Worm (Caenorhabditis elegans) whole organism, mixed stage, embryonic: ENCODE data around the gene B0244.5.
A peak's percentile ranks its signal among the peaks of the same experiment; 100 is the strongest.

Source experiments
- M03D4.4 ChIP-seq: sonication (generic microtip); optimal IDR thresholded peaks from 2 replicates; lab custom pipeline; 2017; ENCODE audit warnings: mild to moderate bottlenecking, missing genetic modification characterization, missing compliant biosample characterization
- ceh-43 ChIP-seq: fragments of 200-800 bp; sonication (Bioruptor generic); optimal IDR thresholded peaks from 2 replicates; lab custom pipeline; 2018; ENCODE audit warnings: mild to moderate bottlenecking, missing genetic modification characterization, moderate library complexity, missing compliant biosample characterization
- drap-1 ChIP-seq: fragments of 200-800 bp; sonication (Bioruptor generic); optimal IDR thresholded peaks from 3 replicates; lab custom pipeline; 2018; ENCODE audit warnings: mild to moderate bottlenecking, missing genetic modification characterization, missing compliant biosample characterization
- lin-13 ChIP-seq: fragments of 150-350 bp; optimal IDR thresholded peaks from 2 replicates; lab custom pipeline; 2014; ENCODE audit warnings: missing biosample characterization, missing genetic modification characterization
- lsy-2 ChIP-seq: fragments of 150-350 bp; optimal IDR thresholded peaks from 2 replicates; lab custom pipeline; 2014; ENCODE audit warnings: missing biosample characterization, missing genetic modification characterization
- mab-5 ChIP-seq: fragments of 150-350 bp; optimal IDR thresholded peaks from 2 replicates; lab custom pipeline; 2014; ENCODE audit warnings: missing biosample characterization, missing genetic modification characterization
- nhr-12 ChIP-seq: fragments of 150-350 bp; optimal IDR thresholded peaks from 2 replicates; lab custom pipeline; 2014; ENCODE audit warnings: missing biosample characterization, missing genetic modification characterization
- nhr-76 ChIP-seq: sonication (generic microtip); optimal IDR thresholded peaks from 2 replicates; lab custom pipeline; 2017; ENCODE audit warnings: missing biosample characterization, missing genetic modification characterization
- snpc-4 ChIP-seq: fragments of 150-350 bp; optimal IDR thresholded peaks from 2 replicates; lab custom pipeline; 2014; ENCODE audit warnings: missing biosample characterization, missing genetic modification characterization
- sptf-1 ChIP-seq: sonication (generic microtip); optimal IDR thresholded peaks from 2 replicates; lab custom pipeline; 2017; ENCODE audit warnings: mild to moderate bottlenecking, missing genetic modification characterization, moderate library complexity, missing compliant biosample characterization
- unc-39 ChIP-seq: fragments of 150-350 bp; optimal IDR thresholded peaks from 2 replicates; lab custom pipeline; 2014; ENCODE audit warnings: missing biosample characterization, missing genetic modification characterization
- zip-8 ChIP-seq: fragments of 150-350 bp; optimal IDR thresholded peaks from 2 replicates; lab custom pipeline; 2014; ENCODE audit warnings: missing biosample characterization, missing genetic modification characterization

ce11 chrIII:5769726-5770235, 25.1 kb downstream of the B0244.5 start, which contains the start of gene cutl-23:
- TF ChIP-seq M03D4.4 (tag; lab: Kevin White, UChicago) = no peak
- no peak for TF ChIP-seq ceh-43 (GFP tag; lab: Kevin White, UChicago)
- no peak for TF ChIP-seq unc-39 (tag; lab: Kevin White, UChicago)
- no peak for TF ChIP-seq mab-5 (tag; lab: Kevin White, UChicago)
- no peak for TF ChIP-seq nhr-12 (tag; lab: Kevin White, UChicago)
- TF ChIP-seq lin-13 = no peak
- no peak for TF ChIP-seq lsy-2 (tag; lab: Kevin White, UChicago)
- no peak for TF ChIP-seq nhr-76 (tag; lab: Kevin White, UChicago)
- TF ChIP-seq zip-8 (tag; lab: Kevin White, UChicago) = no peak
- no peak for TF ChIP-seq sptf-1
- peak; percentile 72 for TF ChIP-seq drap-1 (GFP tag; lab: Kevin White, UChicago)
- no peak for TF ChIP-seq snpc-4 (tag; lab: Kevin White, UChicago)
